Fruit fly (Drosophila melanogaster) whole organism, embryonic: ENCODE results near the gene Polr3H.

Source experiments
- CG10147 ChIP-seq: fragments of 200-800 bp; sonication (Bioruptor generic); optimal IDR thresholded peaks from 2 replicates; lab custom pipeline; 2019; ENCODE audit warnings: missing biosample characterization, mild to moderate bottlenecking, missing genetic modification characterization, moderate library complexity
- CG12391 ChIP-seq: fragments of 200-800 bp; sonication (Bioruptor generic); optimal IDR thresholded peaks from 3 replicates; lab custom pipeline; 2018; ENCODE audit warnings: missing biosample characterization, mild to moderate bottlenecking, missing genetic modification characterization, moderate library complexity
- CG13287 ChIP-seq: fragments of 200-800 bp; sonication (Bioruptor generic); IDR thresholded peaks from 2 replicates; pipeline ENCODE4 v1.3.6; 2022; ENCODE audit warnings: missing biosample characterization, missing genetic modification characterization; ENCODE audit not compliant: partially characterized antibody
- CG15514 ChIP-seq: fragments of 200-800 bp; sonication (Bioruptor generic); optimal IDR thresholded peaks from 3 replicates; lab custom pipeline; 2017; ENCODE audit warnings: missing biosample characterization, missing genetic modification characterization, mild to moderate bottlenecking, moderate library complexity, missing genetic modification reagents
- CG16813 ChIP-seq: fragments of 200-800 bp; sonication (Bioruptor generic); IDR thresholded peaks from 3 replicates; pipeline ENCODE4 v1.3.6; 2022; ENCODE audit warnings: missing biosample characterization, missing genetic modification characterization; ENCODE audit not compliant: partially characterized antibody
- CG1792 ChIP-seq: fragments of 200-800 bp; sonication (Bioruptor generic); optimal IDR thresholded peaks from 2 replicates; lab custom pipeline; 2016; ENCODE audit warnings: missing biosample characterization, missing genetic modification characterization
- CG2199 ChIP-seq: fragments of 200-800 bp; sonication (Bioruptor generic); IDR thresholded peaks from 3 replicates; pipeline ENCODE4 v1.3.6; 2022; ENCODE audit warnings: missing biosample characterization, missing genetic modification characterization
- CG2889 ChIP-seq: fragments of 200-800 bp; sonication (Bioruptor generic); IDR thresholded peaks from 3 replicates; pipeline ENCODE4 v1.3.6; 2022; ENCODE audit warnings: missing biosample characterization, missing genetic modification characterization
- CG42726 ChIP-seq: fragments of 200-800 bp; sonication (Bioruptor generic); IDR thresholded peaks from 2 replicates; pipeline ENCODE4 v1.3.6; 2022; ENCODE audit warnings: missing biosample characterization, missing genetic modification characterization; ENCODE audit not compliant: partially characterized antibody
- CG4617 ChIP-seq: fragments of 200-800 bp; sonication (Bioruptor generic); optimal IDR thresholded peaks from 3 replicates; lab custom pipeline; 2016; ENCODE audit warnings: missing biosample characterization, missing genetic modification characterization, borderline replicate concordance
- CG4820 ChIP-seq: fragments of 200-800 bp; sonication (Bioruptor generic); optimal IDR thresholded peaks from 3 replicates; lab custom pipeline; 2016; ENCODE audit warnings: missing biosample characterization, missing genetic modification characterization
- CG7271 ChIP-seq: fragments of 200-800 bp; sonication (Bioruptor generic); optimal IDR thresholded peaks from 2 replicates; lab custom pipeline; 2018; ENCODE audit warnings: missing biosample characterization, mild to moderate bottlenecking, missing genetic modification characterization, moderate library complexity
- CG7556 ChIP-seq: fragments of 200-800 bp; sonication (Bioruptor generic); optimal IDR thresholded peaks from 2 replicates; lab custom pipeline; 2017; ENCODE audit warnings: missing biosample characterization, mild to moderate bottlenecking, missing genetic modification characterization
- CG9215 ChIP-seq: fragments of 200-800 bp; sonication (Bioruptor generic); IDR thresholded peaks from 2 replicates; pipeline ENCODE4 v1.3.6; 2022; ENCODE audit warnings: missing biosample characterization, missing genetic modification characterization
- Dip3 ChIP-seq: fragments of 200-800 bp; sonication (Bioruptor generic); optimal IDR thresholded peaks from 3 replicates; lab custom pipeline; 2016; ENCODE audit warnings: missing biosample characterization, missing genetic modification characterization
- Dll ChIP-seq: fragments of 200-800 bp; sonication (Bioruptor generic); IDR thresholded peaks from 4 replicates; pipeline ENCODE4 v1.3.6; 2022; ENCODE audit warnings: missing biosample characterization, missing genetic modification characterization; ENCODE audit not compliant: partially characterized antibody
- Dref ChIP-seq: fragments of 200-800 bp; sonication (Bioruptor generic); IDR thresholded peaks from 2 replicates; pipeline ENCODE4 v1.3.6; 2022; ENCODE audit warnings: missing biosample characterization, missing genetic modification characterization
- Eip74EF ChIP-seq, 2 experiments: fragments of 200-800 bp in 1 of 2; fragments of >200 bp in 1 of 2; sonication (Bioruptor generic) in 1 of 2; optimal IDR thresholded peaks; 2 replicates each; lab custom pipeline; 2017 to 2019; ENCODE audit warnings: missing biosample characterization in 2 of 2, missing genetic modification characterization in 2 of 2, mild to moderate bottlenecking in 1 of 2, moderate library complexity in 1 of 2
- Ets65A ChIP-seq: fragments of 200-800 bp; sonication (Bioruptor generic); peaks from one replicate; lab custom pipeline; 2016; ENCODE audit warnings: missing biosample characterization, missing genetic modification characterization
- Gug ChIP-seq: fragments of 200-800 bp; sonication (Bioruptor generic); IDR thresholded peaks from 4 replicates; pipeline ENCODE4 v1.3.6; 2022; ENCODE audit warnings: missing biosample characterization, missing genetic modification characterization
- H2.0 ChIP-seq: fragments of 200-800 bp; sonication (Bioruptor generic); IDR thresholded peaks from 2 replicates; pipeline ENCODE4 v1.3.6; 2022; ENCODE audit warnings: missing biosample characterization, missing genetic modification characterization
- MESR4 ChIP-seq: fragments of 200-800 bp; sonication (Bioruptor generic); optimal IDR thresholded peaks from 2 replicates; lab custom pipeline; 2018; ENCODE audit warnings: missing biosample characterization, mild to moderate bottlenecking, missing genetic modification characterization, moderate library complexity
- Med ChIP-seq: fragments of 200-800 bp; sonication (Bioruptor generic); peaks from one replicate; lab custom pipeline; 2016; ENCODE audit warnings: missing biosample characterization, missing genetic modification characterization, mild to moderate bottlenecking, inconsistent platforms, moderate library complexity
- Myb ChIP-seq: fragments of 200-800 bp; sonication (Bioruptor generic); optimal IDR thresholded peaks from 2 replicates; lab custom pipeline; 2016; ENCODE audit warnings: missing biosample characterization, missing genetic modification characterization
- Pdp1 ChIP-seq, 2 experiments: fragments of 200-800 bp; sonication (Bioruptor generic); optimal IDR thresholded peaks; 3 replicates each; lab custom pipeline; 2016; ENCODE audit warnings: missing biosample characterization in 2 of 2, missing genetic modification characterization in 2 of 2, mild to moderate bottlenecking in 1 of 2, moderate library complexity in 1 of 2
- Ptx1 ChIP-seq: fragments of 200-800 bp; sonication (Bioruptor generic); IDR thresholded peaks from 2 replicates; pipeline ENCODE4 v1.3.6; 2022; ENCODE audit warnings: missing biosample characterization, missing genetic modification characterization
- Scr ChIP-seq: fragments of 200-800 bp; sonication (Bioruptor generic); IDR thresholded peaks from 2 replicates; pipeline ENCODE4 v1.3.6; 2022; ENCODE audit warnings: missing biosample characterization, missing genetic modification characterization; ENCODE audit not compliant: partially characterized antibody
- amos ChIP-seq: fragments of 200-800 bp; sonication (Bioruptor generic); IDR thresholded peaks from 2 replicates; pipeline ENCODE4 v1.3.6; 2022; ENCODE audit warnings: missing biosample characterization, missing genetic modification characterization; ENCODE audit not compliant: partially characterized antibody
- bbx ChIP-seq: fragments of 200-800 bp; sonication (Bioruptor generic); IDR thresholded peaks from 2 replicates; pipeline ENCODE4 v1.3.6; 2022; ENCODE audit warnings: missing biosample characterization, missing genetic modification characterization; ENCODE audit not compliant: partially characterized antibody
- cg ChIP-seq: fragments of 200-800 bp; sonication (Bioruptor generic); optimal IDR thresholded peaks from 3 replicates; lab custom pipeline; 2019; ENCODE audit warnings: missing biosample characterization, mild to moderate bottlenecking, missing genetic modification characterization, moderate library complexity
- exex ChIP-seq: fragments of 200-800 bp; sonication (Bioruptor generic); optimal IDR thresholded peaks from 4 replicates; lab custom pipeline; 2018; ENCODE audit warnings: missing biosample characterization, mild to moderate bottlenecking, missing genetic modification characterization, moderate library complexity
- fu2 ChIP-seq: fragments of 200-800 bp; sonication (Bioruptor generic); optimal IDR thresholded peaks from 2 replicates; lab custom pipeline; 2016; ENCODE audit warnings: missing biosample characterization, missing genetic modification characterization
- gro ChIP-seq: fragments of 200-800 bp; sonication (Bioruptor generic); optimal IDR thresholded peaks from 2 replicates; lab custom pipeline; 2016; ENCODE audit warnings: missing biosample characterization, missing genetic modification characterization
- hb ChIP-seq: fragments of 200-800 bp; sonication (Bioruptor generic); IDR thresholded peaks from 3 replicates; pipeline ENCODE4 v1.3.6; 2022; ENCODE audit warnings: missing biosample characterization, missing genetic modification characterization; ENCODE audit not compliant: partially characterized antibody
- ind ChIP-seq: fragments of 200-800 bp; sonication (Bioruptor generic); optimal IDR thresholded peaks from 3 replicates; lab custom pipeline; 2016; ENCODE audit warnings: missing biosample characterization, missing genetic modification characterization
- insv ChIP-seq, 2 experiments: fragments of 200-800 bp; sonication (Bioruptor generic); optimal IDR thresholded peaks; 3 replicates each; lab custom pipeline; 2016 to 2018; ENCODE audit warnings: missing biosample characterization in 2 of 2, missing genetic modification characterization in 2 of 2
- kay ChIP-seq: fragments of 200-800 bp; sonication (Bioruptor generic); optimal IDR thresholded peaks from 2 replicates; lab custom pipeline; 2016; ENCODE audit warnings: missing biosample characterization, missing genetic modification characterization
- lilli ChIP-seq: fragments of 200-800 bp; sonication (Bioruptor generic); optimal IDR thresholded peaks from 3 replicates; lab custom pipeline; 2016; ENCODE audit warnings: missing biosample characterization, missing genetic modification characterization
- mld ChIP-seq: fragments of 200-800 bp; sonication (Bioruptor generic); IDR thresholded peaks from 3 replicates; pipeline ENCODE4 v1.3.6; 2022; ENCODE audit warnings: missing biosample characterization, missing genetic modification characterization; ENCODE audit not compliant: partially characterized antibody
- nerfin-2 ChIP-seq: fragments of 200-800 bp; sonication (Bioruptor generic); IDR thresholded peaks from 2 replicates; pipeline ENCODE4 v1.3.6; 2022; ENCODE audit warnings: missing biosample characterization, missing genetic modification characterization; ENCODE audit not compliant: partially characterized antibody
- nom ChIP-seq: fragments of 200-800 bp; sonication (Bioruptor generic); optimal IDR thresholded peaks from 2 replicates; lab custom pipeline; 2017; ENCODE audit warnings: missing biosample characterization, missing genetic modification characterization, mild to moderate bottlenecking, moderate library complexity, missing genetic modification reagents
- onecut ChIP-seq: fragments of 200-800 bp; sonication (Bioruptor generic); IDR thresholded peaks from 2 replicates; pipeline ENCODE4 v1.3.6; 2022; ENCODE audit warnings: missing biosample characterization, missing genetic modification characterization
- sob ChIP-seq: fragments of 200-800 bp; sonication (Bioruptor generic); IDR thresholded peaks from 2 replicates; pipeline ENCODE4 v1.3.6; 2022; ENCODE audit warnings: missing biosample characterization, missing genetic modification characterization
- stc ChIP-seq: fragments of 200-800 bp; sonication (Bioruptor generic); IDR thresholded peaks from 2 replicates; pipeline ENCODE4 v1.3.6; 2022; ENCODE audit warnings: missing biosample characterization, missing genetic modification characterization
- tap ChIP-seq: fragments of 200-800 bp; optimal IDR thresholded peaks from 3 replicates; lab custom pipeline; 2019; ENCODE audit warnings: missing biosample characterization, mild to moderate bottlenecking, missing genetic modification characterization, moderate library complexity
- usp ChIP-seq: fragments of >200 bp; optimal IDR thresholded peaks from 2 replicates; lab custom pipeline; 2017; ENCODE audit warnings: missing biosample characterization, missing genetic modification characterization
- zen ChIP-seq: fragments of 200-800 bp; sonication (Bioruptor generic); optimal IDR thresholded peaks from 3 replicates; lab custom pipeline; 2018; ENCODE audit warnings: missing biosample characterization, mild to moderate bottlenecking, missing genetic modification characterization, moderate library complexity
- zen2 ChIP-seq: fragments of 200-800 bp; sonication (Bioruptor generic); IDR thresholded peaks from 3 replicates; pipeline ENCODE4 v1.3.6; 2022; ENCODE audit warnings: missing biosample characterization, missing genetic modification characterization; ENCODE audit not compliant: partially characterized antibody

Polr3H gene

DNA sequence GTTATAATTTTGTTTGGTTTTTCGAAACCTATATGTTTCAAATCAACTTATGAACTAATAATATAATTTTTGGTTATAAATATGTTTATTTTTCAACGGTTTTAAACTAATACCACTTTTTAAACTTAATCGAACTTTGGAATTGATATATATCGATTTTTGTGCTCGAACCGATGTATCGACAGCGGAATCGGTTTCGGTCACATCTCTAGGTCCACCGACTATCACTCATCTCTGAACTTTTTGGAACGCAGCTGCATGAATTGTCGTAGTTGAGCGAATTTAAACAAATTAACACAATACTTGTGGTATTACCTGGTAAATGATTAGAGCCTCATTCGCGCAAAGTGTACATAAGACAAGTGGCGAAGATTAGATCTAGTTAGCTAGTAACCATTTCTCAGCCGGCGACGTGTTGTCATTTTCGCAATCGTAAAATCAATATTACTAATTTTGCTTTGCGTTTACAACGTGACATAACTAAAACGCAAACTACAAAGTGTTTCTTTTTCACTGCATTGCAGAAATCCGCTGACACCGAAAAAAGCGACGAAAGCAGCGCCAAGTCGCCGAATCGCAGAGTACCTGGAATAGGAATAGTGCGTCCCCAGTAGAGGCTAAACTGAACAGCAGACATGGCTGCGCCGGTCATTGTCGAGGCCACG is 20.6 kb upstream of the Polr3H start, which contains the start of gene Apt1 (continued):
- TF ChIP-seq CG16813 (GFP tag; lab: Robert Waterston, UW) = peak; percentile 92
- TF ChIP-seq gro (GFP tag; lab: Kevin White, UChicago) = no peak
- TF ChIP-seq Eip74EF (GFP tag; optimal IDR thresholded peaks at IDR 0.05; lab: Kevin White, UChicago) = no peak
- peak; percentile 52 for TF ChIP-seq sob (GFP tag; lab: Robert Waterston, UW)
- no peak for TF ChIP-seq CG1792 (GFP tag; lab: Kevin White, UChicago)
- peak; percentile 94 for TF ChIP-seq Dll
- peak; percentile 90 for TF ChIP-seq mld (GFP tag; lab: Robert Waterston, UW)
- no peak for TF ChIP-seq exex (tag; lab: Kevin White, UChicago)
- TF ChIP-seq CG13287 (GFP tag; lab: Robert Waterston, UW) = peak; percentile 97
- TF ChIP-seq CG4617 = peak; percentile 41
- no peak for TF ChIP-seq usp (GFP tag; lab: Kevin White, UChicago)
- peak; percentile 88 for TF ChIP-seq Med (GFP tag; lab: Kevin White, UChicago)
- TF ChIP-seq hb (GFP tag; lab: Robert Waterston, UW) = peak; percentile 93
- TF ChIP-seq CG10147 (GFP tag; lab: Kevin White, UChicago) = no peak
- TF ChIP-seq CG7556 (GFP tag; lab: Kevin White, UChicago) = no peak
- peak; percentile 35 for TF ChIP-seq lilli (GFP tag; lab: Kevin White, UChicago)
- peak; percentile 95 for TF ChIP-seq Dref (GFP tag; lab: Robert Waterston, UW)
- peak; percentile 76 for TF ChIP-seq MESR4 (GFP tag; lab: Kevin White, UChicago)
- TF ChIP-seq CG7271 (tag; lab: Kevin White, UChicago) = peak; percentile 1
- peak; percentile 93 for TF ChIP-seq zen2
- TF ChIP-seq tap = no peak
- TF ChIP-seq CG15514 = peak; percentile 65
- peak; percentile 97 for TF ChIP-seq bbx (GFP tag; lab: Robert Waterston, UW)
- TF ChIP-seq CG12391 (tag; lab: Kevin White, UChicago) = no peak
- no peak for TF ChIP-seq fu2 (GFP tag; lab: Kevin White, UChicago)
- no peak for TF ChIP-seq stc (GFP tag; lab: Robert Waterston, UW)
- no peak for TF ChIP-seq H2.0 (GFP tag; lab: Robert Waterston, UW)
- TF ChIP-seq CG42726 (GFP tag; lab: Robert Waterston, UW) = peak; percentile 97; the same call in 1 of the 2 replicates
- TF ChIP-seq CG9215 (GFP tag; lab: Robert Waterston, UW) = no peak
- TF ChIP-seq Scr = peak; percentile 95
- TF ChIP-seq Pdp1 (GFP tag; optimal IDR thresholded peaks at IDR 0.05; lab: Kevin White, UChicago) = peak in 1 of 2 experiments; percentile 65
- no peak for TF ChIP-seq CG2889 (GFP tag; lab: Robert Waterston, UW)
- peak; percentile 98 for TF ChIP-seq amos
- no peak for TF ChIP-seq ind (GFP tag; lab: Kevin White, UChicago)
- TF ChIP-seq nerfin-2 = peak; percentile 82
- TF ChIP-seq Dip3 (GFP tag; lab: Kevin White, UChicago) = no peak
- no peak for TF ChIP-seq CG4820 (GFP tag; lab: Kevin White, UChicago)
- no peak for TF ChIP-seq Ptx1
- no peak for TF ChIP-seq cg (GFP tag; lab: Kevin White, UChicago)
- peak; percentile 68 for TF ChIP-seq nom (GFP tag; lab: Kevin White, UChicago)
- TF ChIP-seq Myb (GFP tag; lab: Kevin White, UChicago) = peak; percentile 90
- TF ChIP-seq onecut = peak; percentile 83
- TF ChIP-seq Ets65A (GFP tag; lab: Kevin White, UChicago) = peak; percentile 16
- no peak for TF ChIP-seq CG2199 (GFP tag; lab: Robert Waterston, UW)
- TF ChIP-seq kay = no peak
- no peak for TF ChIP-seq insv (GFP tag; optimal IDR thresholded peaks at IDR 0.05; lab: Kevin White, UChicago)
- TF ChIP-seq Gug (GFP tag; lab: Robert Waterston, UW) = peak; percentile 35; the same call in 1 of the 4 replicates
- no peak for TF ChIP-seq zen (tag; lab: Kevin White, UChicago)
